Worm (Caenorhabditis elegans): ENCODE measurements around the gene R144.10.

DNA sequence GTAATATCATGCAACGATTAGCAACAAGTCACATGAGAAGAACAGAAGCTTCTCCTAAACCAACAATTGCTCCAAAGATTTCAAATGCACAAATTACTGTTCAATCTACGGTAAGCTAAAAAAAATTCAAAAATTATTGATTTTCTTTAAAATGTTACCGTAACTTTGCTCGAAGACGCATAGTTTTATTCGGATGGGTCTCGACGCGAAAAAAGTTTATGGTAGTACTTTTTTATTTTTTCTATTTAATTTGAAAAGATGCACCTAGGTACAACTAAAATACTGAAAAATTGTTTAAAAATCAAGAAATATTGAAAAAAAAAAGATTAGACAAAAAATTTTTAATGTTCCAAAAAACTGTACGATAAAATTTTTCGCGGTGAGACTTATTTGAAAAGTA is 14.5 kb downstream of the R144.10 start:
- TF ChIP-seq pag-3 (tag; optimal IDR thresholded peaks at IDR 0.05; ENCODE audit: borderline replicate concordance) (no peak), nfya-1 (tag; optimal IDR thresholded peaks at IDR 0.05) (no peak), ama-1 (optimal IDR thresholded peaks at IDR 0.05) (no peak), T23F11.4 (GFP tag; optimal IDR thresholded peaks at IDR 0.05) (no peak), odd-2 (tag; optimal IDR thresholded peaks at IDR 0.05) (no peak), gmeb-2 (tag; optimal IDR thresholded peaks at IDR 0.05) (no peak), hlh-30 (tag; optimal IDR thresholded peaks at IDR 0.05; ENCODE audit: insufficient read depth) (no peak), unc-86 (tag; optimal IDR thresholded peaks at IDR 0.05) (no peak)

All from whole organism, late embryonic.